Worm (Caenorhabditis elegans): Measurements from ENCODE around the gene fbxb-3.

The fbxb-3 gene

DNA sequence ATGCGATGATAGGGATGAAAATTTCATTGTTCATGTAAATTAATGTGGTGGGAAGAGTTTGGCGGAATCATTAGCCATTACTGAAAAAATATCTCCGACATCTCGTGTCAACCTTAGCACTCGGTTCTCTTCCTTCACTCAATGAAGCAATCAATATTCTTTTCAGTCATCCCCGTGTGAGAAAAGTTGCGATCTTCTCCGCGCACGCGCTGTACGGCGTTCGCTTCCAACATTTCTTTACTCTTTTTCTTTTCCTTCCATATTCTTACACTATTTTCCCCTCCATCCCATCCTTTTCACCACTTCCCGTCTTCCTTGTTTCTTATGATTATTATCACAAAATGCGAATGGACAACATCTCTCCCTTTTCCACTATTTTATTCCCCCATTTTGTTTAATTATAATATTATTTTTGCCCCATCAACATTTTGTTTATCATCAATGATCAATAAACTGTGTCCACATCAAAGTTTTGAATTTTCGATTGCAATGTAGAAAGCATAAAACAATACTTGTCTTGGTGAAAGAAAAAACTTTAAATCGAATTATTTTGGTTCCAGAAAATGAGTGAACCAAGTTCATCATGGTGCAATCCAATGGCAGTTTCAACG, 21.3 kb downstream of the fbxb-3 start, which contains the start of gene mob-1 (continued):
- TF ChIP-seq attf-6 (GFP tag; IDR thresholded peaks at IDR 0.05) (peak; percentile 59; the same call in 1 of the 2 replicates), snpc-1.3 (tag; optimal IDR thresholded peaks at IDR 0.05; ENCODE audit: insufficient read depth) (no peak), tbp1 (GFP tag; optimal IDR thresholded peaks at IDR 0.05) (no peak), dpl-1 (GFP tag; optimal IDR thresholded peaks at IDR 0.05) (no peak), ZK185.1 (tag; optimal IDR thresholded peaks at IDR 0.05; ENCODE audit: poor library complexity, severe bottlenecking) (no peak), madf-6 (GFP tag; IDR thresholded peaks at IDR 0.05) (peak; percentile 62), rpc-1 (optimal IDR thresholded peaks at IDR 0.05) (no peak), rpc-1 (tag; optimal IDR thresholded peaks at IDR 0.05) (no peak), egl-44 (GFP tag; IDR thresholded peaks at IDR 0.05) (no peak), ceh-79 (tag; optimal IDR thresholded peaks at IDR 0.05) (no peak), ceh-91 (GFP tag; IDR thresholded peaks at IDR 0.05) (no peak), attf-3 (GFP tag; conservative IDR thresholded peaks at IDR 0.05) (no peak), sea-2 (GFP tag; IDR thresholded peaks at IDR 0.05) (no peak), aptf-2 (GFP tag; conservative IDR thresholded peaks at IDR 0.05) (no peak), lsy-27 (tag; optimal IDR thresholded peaks at IDR 0.05; ENCODE audit: borderline replicate concordance, insufficient read depth) (no peak), ets-4 (GFP tag; optimal IDR thresholded peaks at IDR 0.05) (no peak), lsl-1 (GFP tag; optimal IDR thresholded peaks at IDR 0.05) (no peak), bed-2 (GFP tag; IDR thresholded peaks at IDR 0.05) (no peak), mes-4 (tag; optimal IDR thresholded peaks at IDR 0.05) (no peak), unc-62 (GFP tag; optimal IDR thresholded peaks at IDR 0.05) (no peak), fkh-3 (tag; optimal IDR thresholded peaks at IDR 0.05) (no peak), madf-8 (GFP tag; conservative IDR thresholded peaks at IDR 0.05) (0 out of 2 replicates have a peak, but pooled peaks have one; percentile 8), B0035.1 (tag; optimal IDR thresholded peaks at IDR 0.05) (peak; percentile 7), him-1 (tag; optimal IDR thresholded peaks at IDR 0.05) (no peak), hlh-12 (tag; optimal IDR thresholded peaks at IDR 0.05) (no peak), rec-8 (tag; optimal IDR thresholded peaks at IDR 0.05) (no peak), nhr-120 (GFP tag; IDR thresholded peaks at IDR 0.05) (peak; percentile 20; the same call in 1 of the 2 replicates), F52B5.7 (tag; optimal IDR thresholded peaks at IDR 0.05) (no peak), Y53G8AR.9 (GFP tag; conservative IDR thresholded peaks at IDR 0.05) (peak; percentile 69), hlh-26 (GFP tag; conservative IDR thresholded peaks at IDR 0.05) (no peak), Y56A3A.18 (GFP tag; IDR thresholded peaks at IDR 0.05) (no peak), C06A6.2 (GFP tag; conservative IDR thresholded peaks at IDR 0.05) (no peak), somi-1 (GFP tag; optimal IDR thresholded peaks at IDR 0.05) (no peak)

- TF ChIP-seq ztf-6 (GFP tag; IDR thresholded peaks at IDR 0.05), result no peak
- TF ChIP-seq him-1 (tag; optimal IDR thresholded peaks at IDR 0.05), result no peak
- no peak for TF ChIP-seq lin-40 (tag; optimal IDR thresholded peaks at IDR 0.05)
- TF ChIP-seq let-607 (tag; optimal IDR thresholded peaks at IDR 0.05), result no peak
- TF ChIP-seq dpl-1 (GFP tag; optimal IDR thresholded peaks at IDR 0.05), result no peak
- TF ChIP-seq ama-1 (optimal IDR thresholded peaks at IDR 0.05), result no peak
- no peak for TF ChIP-seq ama-1 (GFP tag; optimal IDR thresholded peaks at IDR 0.05)
- no peak for TF ChIP-seq cebp-2 (GFP tag; IDR thresholded peaks at IDR 0.05)
- TF ChIP-seq hsf-1 (GFP tag; IDR thresholded peaks at IDR 0.05), result no peak
- no peak for TF ChIP-seq K12H6.12 (tag; optimal IDR thresholded peaks at IDR 0.05)
- TF ChIP-seq ztf-25 (GFP tag; IDR thresholded peaks at IDR 0.05), result no peak
- no peak for TF ChIP-seq lin-35 (GFP tag; optimal IDR thresholded peaks at IDR 0.05)
- no peak for TF ChIP-seq F10E7.11 (tag; optimal IDR thresholded peaks at IDR 0.05)
- no peak for TF ChIP-seq ekl-4 (GFP tag; IDR thresholded peaks at IDR 0.05)
- no peak for TF ChIP-seq unc-62 (GFP tag; optimal IDR thresholded peaks at IDR 0.05)
- no peak for TF ChIP-seq egrh-3 (GFP tag; IDR thresholded peaks at IDR 0.05)
- no peak for TF ChIP-seq gei-17 (GFP tag; optimal IDR thresholded peaks at IDR 0.05)
Measured at ce11 chrIV:11863428-11863827, 24.7 kb downstream of the fbxb-3 start.
